Fruit fly (Drosophila melanogaster): ENCODE measurements around the gene JIL-1.

DNA sequence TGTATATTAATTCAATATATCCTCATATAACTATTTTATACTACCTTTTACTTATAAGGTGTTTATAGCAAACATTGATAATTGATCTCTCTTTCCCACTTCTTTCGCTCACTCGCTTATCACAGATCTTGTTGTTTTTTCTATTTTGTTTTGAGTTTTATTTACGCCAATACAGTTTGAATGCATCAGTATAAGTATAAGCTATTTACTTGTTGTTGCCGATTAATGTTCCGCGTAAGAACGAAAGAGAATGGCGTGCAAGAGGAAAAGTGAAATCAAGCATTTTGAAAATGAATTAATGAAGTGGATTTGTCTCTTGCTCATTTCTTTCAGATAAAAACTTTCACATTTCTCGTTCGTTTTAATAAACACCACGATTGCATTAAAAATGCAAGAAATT, 9.4 kb downstream of the JIL-1 start:
- TF ChIP-seq CG5204 (GFP tag; optimal IDR thresholded peaks at IDR 0.05) (no peak), CG7045 (GFP tag; optimal IDR thresholded peaks at IDR 0.05) (no peak)

Data from whole organism, adult.